Fruit fly (Drosophila melanogaster) whole organism, adult: Measurements from ENCODE around the gene CG43138.

Experiments used
- CG11617 ChIP-seq: fragments of 200-800 bp; sonication (Bioruptor generic); optimal IDR thresholded peaks from 2 replicates; lab custom pipeline; 2017; ENCODE audit warnings: mild to moderate bottlenecking, missing biosample characterization, missing genetic modification reagents, missing genetic modification characterization
- CG12768 ChIP-seq: fragments of 200-800 bp; sonication (Bioruptor generic); optimal IDR thresholded peaks from 2 replicates; lab custom pipeline; 2017; ENCODE audit warnings: missing biosample characterization, missing genetic modification characterization, mild to moderate bottlenecking, moderate library complexity, missing genetic modification reagents
- CG14711 ChIP-seq: fragments of 200-800 bp; sonication (Bioruptor generic); optimal IDR thresholded peaks from 2 replicates; lab custom pipeline; 2018; ENCODE audit warnings: missing biosample characterization, mild to moderate bottlenecking, missing genetic modification characterization, moderate library complexity
- CG1620 ChIP-seq: fragments of 200-800 bp; sonication (Bioruptor generic); optimal IDR thresholded peaks from 2 replicates; lab custom pipeline; 2016; ENCODE audit warnings: missing biosample characterization, missing genetic modification characterization
- CG33017 ChIP-seq: fragments of 200-800 bp; sonication (Bioruptor generic); optimal IDR thresholded peaks from 2 replicates; lab custom pipeline; 2018; ENCODE audit warnings: missing biosample characterization, mild to moderate bottlenecking, missing genetic modification characterization, moderate library complexity
- CG5204 ChIP-seq: fragments of 200-800 bp; sonication (Bioruptor generic); optimal IDR thresholded peaks from 2 replicates; lab custom pipeline; 2016; ENCODE audit warnings: missing biosample characterization, missing genetic modification characterization
- CG7045 ChIP-seq: fragments of 200-800 bp; sonication (Bioruptor generic); optimal IDR thresholded peaks from 2 replicates; lab custom pipeline; 2017; ENCODE audit warnings: missing biosample characterization, mild to moderate bottlenecking, missing genetic modification characterization
- CG7101 ChIP-seq: fragments of 200-800 bp; sonication (Bioruptor generic); optimal IDR thresholded peaks from 2 replicates; lab custom pipeline; 2018; ENCODE audit warnings: missing biosample characterization, mild to moderate bottlenecking, missing genetic modification characterization, moderate library complexity
- Clk ChIP-seq: fragments of 200-800 bp; sonication (Bioruptor generic); optimal IDR thresholded peaks from 2 replicates; lab custom pipeline; 2017; ENCODE audit warnings: missing biosample characterization, missing genetic modification characterization
- Crg-1 ChIP-seq: fragments of 200-800 bp; sonication (Bioruptor generic); optimal IDR thresholded peaks from 2 replicates; lab custom pipeline; 2016; ENCODE audit warnings: missing biosample characterization, missing genetic modification characterization
- Hr96 ChIP-seq: fragments of 200-800 bp; sonication (Bioruptor generic); optimal IDR thresholded peaks from 2 replicates; lab custom pipeline; 2016; ENCODE audit warnings: missing biosample characterization, missing genetic modification characterization
- Mnt ChIP-seq: fragments of 200-800 bp; sonication (Bioruptor generic); optimal IDR thresholded peaks from 2 replicates; lab custom pipeline; 2016; ENCODE audit warnings: missing biosample characterization, mild to moderate bottlenecking, missing genetic modification characterization
- bab1 ChIP-seq: fragments of 200-800 bp; sonication (Bioruptor generic); optimal IDR thresholded peaks from 3 replicates; lab custom pipeline; 2019; ENCODE audit warnings: missing biosample characterization, mild to moderate bottlenecking, missing genetic modification characterization, moderate library complexity
- cic ChIP-seq: fragments of 200-800 bp; sonication (Bioruptor generic); optimal IDR thresholded peaks from 2 replicates; lab custom pipeline; 2017; ENCODE audit warnings: missing biosample characterization, mild to moderate bottlenecking, missing genetic modification characterization, moderate library complexity
- cnc ChIP-seq, 2 experiments: fragments of >200 bp; optimal IDR thresholded peaks; 2 replicates each; lab custom pipeline; 2017
- kay ChIP-seq: fragments of 200-800 bp; sonication (Bioruptor generic); peaks from one replicate; lab custom pipeline; 2016; ENCODE audit warnings: missing biosample characterization, missing genetic modification characterization, borderline replicate concordance
- ovo ChIP-seq: fragments of 200-800 bp; sonication (Bioruptor generic); optimal IDR thresholded peaks from 2 replicates; lab custom pipeline; 2016; ENCODE audit warnings: missing biosample characterization, missing genetic modification characterization
- pad ChIP-seq: fragments of 200-800 bp; sonication (Bioruptor generic); optimal IDR thresholded peaks from 3 replicates; lab custom pipeline; 2017; ENCODE audit warnings: missing biosample characterization, missing genetic modification characterization, mild to moderate bottlenecking, moderate library complexity, missing genetic modification reagents
- tj ChIP-seq: fragments of 200-800 bp; sonication (Bioruptor generic); optimal IDR thresholded peaks from 3 replicates; lab custom pipeline; 2017; ENCODE audit warnings: missing biosample characterization, mild to moderate bottlenecking, missing genetic modification characterization, moderate library complexity
- toe ChIP-seq: fragments of 200-800 bp; sonication (Bioruptor generic); optimal IDR thresholded peaks from 2 replicates; lab custom pipeline; 2016; ENCODE audit warnings: missing biosample characterization, missing genetic modification characterization

The CG43138 gene

dm6 chrX:7539126-7539525 is 11.0 kb downstream of the CG43138 start:
- TF ChIP-seq CG7101 (tag; lab: Kevin White, UChicago) (no peak), tj (GFP tag; lab: Kevin White, UChicago) (peak; percentile 10)

dm6 chrX:7540749-7541454 is 12.8 kb downstream of the CG43138 start:
- TF ChIP-seq CG7101 (tag; lab: Kevin White, UChicago) (no peak), Clk (GFP tag; lab: Kevin White, UChicago) (no peak), Crg-1 (GFP tag; lab: Kevin White, UChicago) (no peak), Mnt (GFP tag; lab: Kevin White, UChicago) (no peak), toe (no peak), tj (GFP tag; lab: Kevin White, UChicago) (no peak), CG11617 (GFP tag; lab: Kevin White, UChicago) (no peak), CG33017 (tag; lab: Kevin White, UChicago) (no peak), CG14711 (tag; lab: Kevin White, UChicago) (no peak), kay (no peak), CG1620 (GFP tag; lab: Kevin White, UChicago) (no peak), CG12768 (GFP tag; lab: Kevin White, UChicago) (no peak), cnc (optimal IDR thresholded peaks at IDR 0.05; lab: Kevin White, UChicago) (no peak), CG5204 (GFP tag; lab: Kevin White, UChicago) (no peak), pad (GFP tag; lab: Kevin White, UChicago) (no peak), cic (GFP tag; lab: Kevin White, UChicago) (no peak), bab1 (GFP tag; lab: Kevin White, UChicago) (no peak), ovo (GFP tag; lab: Kevin White, UChicago) (no peak), Hr96 (GFP tag; lab: Kevin White, UChicago) (no peak), CG7045 (no peak)

dm6 chrX:7541455-7541797 is 13.3 kb downstream of the CG43138 start:
- TF ChIP-seq CG7101 (tag; lab: Kevin White, UChicago) = no peak
- no peak for TF ChIP-seq cnc (optimal IDR thresholded peaks at IDR 0.05; lab: Kevin White, UChicago)
- no peak for TF ChIP-seq CG7045
- no peak for TF ChIP-seq Clk (GFP tag; lab: Kevin White, UChicago)
- no peak for TF ChIP-seq CG14711 (tag; lab: Kevin White, UChicago)
- TF ChIP-seq CG33017 (tag; lab: Kevin White, UChicago) = no peak

dm6 chrX:7542540-7542939 is 14.4 kb downstream of the CG43138 start:
- no peak for TF ChIP-seq CG7045
- TF ChIP-seq CG7101 (tag; lab: Kevin White, UChicago) = no peak
- no peak for TF ChIP-seq CG1620 (GFP tag; lab: Kevin White, UChicago)
- TF ChIP-seq CG11617 (GFP tag; lab: Kevin White, UChicago) = no peak
- no peak for TF ChIP-seq Clk (GFP tag; lab: Kevin White, UChicago)
- no peak for TF ChIP-seq bab1 (GFP tag; lab: Kevin White, UChicago)
- no peak for TF ChIP-seq CG12768 (GFP tag; lab: Kevin White, UChicago)
- no peak for TF ChIP-seq pad (GFP tag; lab: Kevin White, UChicago)
- TF ChIP-seq toe = no peak
- no peak for TF ChIP-seq Crg-1 (GFP tag; lab: Kevin White, UChicago)

- no peak for TF ChIP-seq CG7101 (tag; lab: Kevin White, UChicago)
- no peak for TF ChIP-seq CG1620 (GFP tag; lab: Kevin White, UChicago)
- no peak for TF ChIP-seq tj (GFP tag; lab: Kevin White, UChicago)
- no peak for TF ChIP-seq CG14711 (tag; lab: Kevin White, UChicago)
- no peak for TF ChIP-seq CG11617 (GFP tag; lab: Kevin White, UChicago)
- no peak for TF ChIP-seq cnc (optimal IDR thresholded peaks at IDR 0.05; lab: Kevin White, UChicago)
- TF ChIP-seq ovo (GFP tag; lab: Kevin White, UChicago) = no peak
- TF ChIP-seq CG33017 (tag; lab: Kevin White, UChicago) = no peak
- TF ChIP-seq CG12768 (GFP tag; lab: Kevin White, UChicago) = no peak
- TF ChIP-seq Mnt (GFP tag; lab: Kevin White, UChicago) = no peak
- TF ChIP-seq bab1 (GFP tag; lab: Kevin White, UChicago) = no peak
- no peak for TF ChIP-seq Crg-1 (GFP tag; lab: Kevin White, UChicago)
- no peak for TF ChIP-seq kay
- no peak for TF ChIP-seq cic (GFP tag; lab: Kevin White, UChicago)
- TF ChIP-seq Hr96 (GFP tag; lab: Kevin White, UChicago) = no peak
- TF ChIP-seq pad (GFP tag; lab: Kevin White, UChicago) = no peak
- no peak for TF ChIP-seq CG7045
- TF ChIP-seq Clk (GFP tag; lab: Kevin White, UChicago) = no peak
Observed at dm6 chrX:7543891-7544290, 15.8 kb downstream of the CG43138 start.

dm6 chrX:7546362-7546761 is 18.3 kb downstream of the CG43138 start:
- TF ChIP-seq tj (GFP tag; lab: Kevin White, UChicago) (no peak), CG14711 (tag; lab: Kevin White, UChicago) (no peak), bab1 (GFP tag; lab: Kevin White, UChicago) (no peak), CG11617 (GFP tag; lab: Kevin White, UChicago) (no peak), cnc (optimal IDR thresholded peaks at IDR 0.05; lab: Kevin White, UChicago) (no peak)
